Worm (Caenorhabditis elegans) whole organism, L4/young adult: ENCODE data around the gene nsph-3.2.

Source experiments
- W03F9.2 ChIP-seq: fragments of 150-350 bp; optimal IDR thresholded peaks from 2 replicates; lab custom pipeline; 2014; ENCODE audit warnings: missing biosample characterization, missing genetic modification characterization
- dao-5 ChIP-seq: sonication (generic microtip); optimal IDR thresholded peaks from 2 replicates; lab custom pipeline; 2016; ENCODE audit warnings: missing genotype, missing genetic modification characterization, moderate library complexity, missing compliant biosample characterization

- TF ChIP-seq W03F9.2 (tag; lab: Kevin White, UChicago) (no peak), dao-5 (tag; lab: Kevin White, UChicago) (no peak)
These were observed 45.1 kb upstream of the nsph-3.2 start, which contains the start of gene cwn-2 for ce11 chrIV:10067541-10067940.
